Worm (Caenorhabditis elegans): ENCODE measurements around the gene mrps-24.

Gene mrps-24

ce11 chrIV:7709701-7710100 lies at the start of gene mrps-24, which contains the start of the genes mrpl-1 and emc-6:
Gene mrps-24 (plus strand): TSS chrIV:7710045.
Gene mrpl-1 (minus strand): TSS chrIV:7709701.
Gene emc-6 (minus strand): TSS chrIV:7709736.
- no peak for TF ChIP-seq mls-2 (tag; optimal IDR thresholded peaks at IDR 0.05)
- TF ChIP-seq nhr-237 (tag; optimal IDR thresholded peaks at IDR 0.05) = peak; percentile 37
- no peak for TF ChIP-seq ham-2 (GFP tag; optimal IDR thresholded peaks at IDR 0.05)
- TF ChIP-seq sem-2 (GFP tag; optimal IDR thresholded peaks at IDR 0.05) = no peak
- TF ChIP-seq drap-1 (GFP tag; optimal IDR thresholded peaks at IDR 0.05) = no peak
- TF ChIP-seq lin-32 (GFP tag; optimal IDR thresholded peaks at IDR 0.05) = no peak
- TF ChIP-seq ceh-43 (GFP tag; optimal IDR thresholded peaks at IDR 0.05) = no peak
- TF ChIP-seq elt-1 (tag; optimal IDR thresholded peaks at IDR 0.05; ENCODE audit: borderline replicate concordance, insufficient read depth) = no peak
- no peak for TF ChIP-seq nhr-28 (tag; optimal IDR thresholded peaks at IDR 0.05)
- no peak for TF ChIP-seq lin-13 (tag; optimal IDR thresholded peaks at IDR 0.05)
- no peak for TF ChIP-seq nhr-76 (tag; optimal IDR thresholded peaks at IDR 0.05)
- TF ChIP-seq hlh-1 (tag; optimal IDR thresholded peaks at IDR 0.05) = no peak
- TF ChIP-seq ces-1 (GFP tag; optimal IDR thresholded peaks at IDR 0.05) = peak; percentile 87
- TF ChIP-seq unc-120 (tag; optimal IDR thresholded peaks at IDR 0.05; ENCODE audit: poor library complexity, severe bottlenecking) = peak; percentile 58
- TF ChIP-seq cnd-1 (tag; optimal IDR thresholded peaks at IDR 0.05) = no peak
- no peak for TF ChIP-seq elt-3 (tag; optimal IDR thresholded peaks at IDR 0.05)
- TF ChIP-seq M03D4.4 (tag; optimal IDR thresholded peaks at IDR 0.05) = no peak
- no peak for TF ChIP-seq nhr-2 (tag; optimal IDR thresholded peaks at IDR 0.05)
- no peak for TF ChIP-seq zip-8 (tag; optimal IDR thresholded peaks at IDR 0.05)
- peak; percentile 19 for TF ChIP-seq ceh-39 (tag; optimal IDR thresholded peaks at IDR 0.05)
- TF ChIP-seq lsy-2 (tag; optimal IDR thresholded peaks at IDR 0.05) = peak; percentile 66
- no peak for TF ChIP-seq unc-39 (tag; optimal IDR thresholded peaks at IDR 0.05)
- TF ChIP-seq mab-5 (tag; optimal IDR thresholded peaks at IDR 0.05) = no peak
- peak; percentile 18 for TF ChIP-seq mep-1 (tag; optimal IDR thresholded peaks at IDR 0.05)
- no peak for TF ChIP-seq flh-1 (GFP tag; optimal IDR thresholded peaks at IDR 0.05)
- peak; percentile 20 for TF ChIP-seq ceh-83 (GFP tag; optimal IDR thresholded peaks at IDR 0.05)

ce11 chrIV:7661569-7661968 lies 48.3 kb upstream of the mrps-24 start:
- TF ChIP-seq cnd-1 (tag; optimal IDR thresholded peaks at IDR 0.05) = no peak
- no peak for TF ChIP-seq nhr-76 (tag; optimal IDR thresholded peaks at IDR 0.05)
- no peak for TF ChIP-seq nhr-12 (tag; optimal IDR thresholded peaks at IDR 0.05)
- TF ChIP-seq ces-1 (GFP tag; optimal IDR thresholded peaks at IDR 0.05) = peak; percentile 59
- TF ChIP-seq mls-2 (tag; optimal IDR thresholded peaks at IDR 0.05) = no peak

- no peak for TF ChIP-seq zip-8 (tag; optimal IDR thresholded peaks at IDR 0.05)
- no peak for TF ChIP-seq nhr-237 (tag; optimal IDR thresholded peaks at IDR 0.05)
- no peak for TF ChIP-seq mls-2 (tag; optimal IDR thresholded peaks at IDR 0.05)
- TF ChIP-seq nhr-12 (tag; optimal IDR thresholded peaks at IDR 0.05) = no peak
- no peak for TF ChIP-seq cnd-1 (tag; optimal IDR thresholded peaks at IDR 0.05)
- no peak for TF ChIP-seq nhr-76 (tag; optimal IDR thresholded peaks at IDR 0.05)
- TF ChIP-seq unc-120 (tag; optimal IDR thresholded peaks at IDR 0.05; ENCODE audit: poor library complexity, severe bottlenecking) = no peak
- no peak for TF ChIP-seq blmp-1 (tag; optimal IDR thresholded peaks at IDR 0.05)
Measured at ce11 chrIV:7663006-7663405, 46.8 kb upstream of the mrps-24 start.

- no peak for TF ChIP-seq lsy-2 (tag; optimal IDR thresholded peaks at IDR 0.05)
- no peak for TF ChIP-seq ztf-11 (tag; optimal IDR thresholded peaks at IDR 0.05)
- no peak for TF ChIP-seq drap-1 (GFP tag; optimal IDR thresholded peaks at IDR 0.05)
- no peak for TF ChIP-seq elt-3 (tag; optimal IDR thresholded peaks at IDR 0.05)
- no peak for TF ChIP-seq lin-32 (GFP tag; optimal IDR thresholded peaks at IDR 0.05)
Measured at ce11 chrIV:7672872-7673271, 37.0 kb upstream of the mrps-24 start, which contains the start of gene C08G9.2. Gene C08G9.2 (minus strand): TSS chrIV:7672972.

- TF ChIP-seq sptf-1 (tag; optimal IDR thresholded peaks at IDR 0.05) (no peak), snpc-4 (tag; optimal IDR thresholded peaks at IDR 0.05) (no peak), lin-32 (GFP tag; optimal IDR thresholded peaks at IDR 0.05) (no peak), unc-120 (tag; optimal IDR thresholded peaks at IDR 0.05; ENCODE audit: poor library complexity, severe bottlenecking) (no peak), nhr-76 (tag; optimal IDR thresholded peaks at IDR 0.05) (no peak), ceh-43 (GFP tag; optimal IDR thresholded peaks at IDR 0.05) (no peak), sem-2 (GFP tag; optimal IDR thresholded peaks at IDR 0.05) (no peak), tbx-8 (GFP tag; optimal IDR thresholded peaks at IDR 0.05) (no peak), hlh-1 (tag; optimal IDR thresholded peaks at IDR 0.05) (no peak), ceh-83 (GFP tag; optimal IDR thresholded peaks at IDR 0.05) (no peak), unc-62 (GFP tag; optimal IDR thresholded peaks at IDR 0.05) (no peak), lin-13 (tag; optimal IDR thresholded peaks at IDR 0.05) (no peak), ham-2 (GFP tag; optimal IDR thresholded peaks at IDR 0.05) (no peak), flh-1 (GFP tag; optimal IDR thresholded peaks at IDR 0.05) (no peak), unc-39 (tag; optimal IDR thresholded peaks at IDR 0.05) (no peak), pha-4 (tag; optimal IDR thresholded peaks at IDR 0.05) (no peak)
Measured at ce11 chrIV:7674874-7675273, 35.0 kb upstream of the mrps-24 start, which contains the start of gene itr-1. Gene itr-1 (plus strand): TSS chrIV:7675174.
